Worm (Caenorhabditis elegans) whole organism, mixed stage, embryonic: ENCODE measurements around the gene W09C2.7.

ENCODE experiments used
- M03D4.4 ChIP-seq: sonication (generic microtip); optimal IDR thresholded peaks from 2 replicates; lab custom pipeline; 2017; ENCODE audit warnings: mild to moderate bottlenecking, missing genetic modification characterization, missing compliant biosample characterization
- bed-3 ChIP-seq: fragments of 200-800 bp; sonication (Bioruptor generic); optimal IDR thresholded peaks from 3 replicates; lab custom pipeline; 2018; ENCODE audit warnings: mild to moderate bottlenecking, missing genetic modification characterization, moderate library complexity, missing compliant biosample characterization
- ceh-43 ChIP-seq: fragments of 200-800 bp; sonication (Bioruptor generic); optimal IDR thresholded peaks from 2 replicates; lab custom pipeline; 2018; ENCODE audit warnings: mild to moderate bottlenecking, missing genetic modification characterization, moderate library complexity, missing compliant biosample characterization
- ceh-83 ChIP-seq: fragments of 200-800 bp; sonication (Bioruptor generic); optimal IDR thresholded peaks from 2 replicates; lab custom pipeline; 2018; ENCODE audit warnings: mild to moderate bottlenecking, missing genetic modification characterization, missing compliant biosample characterization
- ces-1 ChIP-seq: fragments of 150-350 bp; optimal IDR thresholded peaks from 2 replicates; lab custom pipeline; 2014; ENCODE audit warnings: missing biosample characterization, missing genetic modification reagents, missing genetic modification characterization
- drap-1 ChIP-seq: fragments of 200-800 bp; sonication (Bioruptor generic); optimal IDR thresholded peaks from 3 replicates; lab custom pipeline; 2018; ENCODE audit warnings: mild to moderate bottlenecking, missing genetic modification characterization, missing compliant biosample characterization
- elt-1 ChIP-seq: sonication (generic microtip); optimal IDR thresholded peaks from 2 replicates; lab custom pipeline; 2017; ENCODE audit warnings: missing genetic modification characterization, mild to moderate bottlenecking, missing compliant biosample characterization, antibody characterized with exemption, moderate library complexity, borderline replicate concordance; ENCODE audit not compliant: insufficient read depth
- elt-3 ChIP-seq: fragments of 150-350 bp; optimal IDR thresholded peaks from 2 replicates; lab custom pipeline; 2014; ENCODE audit warnings: missing biosample characterization, missing genetic modification characterization
- flh-1 ChIP-seq: fragments of 200-800 bp; sonication (Bioruptor generic); optimal IDR thresholded peaks from 2 replicates; lab custom pipeline; 2018; ENCODE audit warnings: mild to moderate bottlenecking, missing genetic modification characterization, moderate library complexity, missing compliant biosample characterization
- ham-2 ChIP-seq: fragments of 200-800 bp; sonication (Bioruptor generic); optimal IDR thresholded peaks from 2 replicates; lab custom pipeline; 2018; ENCODE audit warnings: mild to moderate bottlenecking, missing genetic modification characterization, missing compliant biosample characterization
- hlh-1 ChIP-seq: fragments of 150-350 bp; optimal IDR thresholded peaks from 2 replicates; lab custom pipeline; 2014; ENCODE audit warnings: missing biosample characterization, missing genetic modification reagents, missing genetic modification characterization
- lin-13 ChIP-seq: fragments of 150-350 bp; optimal IDR thresholded peaks from 2 replicates; lab custom pipeline; 2014; ENCODE audit warnings: missing biosample characterization, missing genetic modification characterization
- lin-32 ChIP-seq: fragments of 200-800 bp; sonication (Bioruptor generic); optimal IDR thresholded peaks from 2 replicates; lab custom pipeline; 2018; ENCODE audit warnings: mild to moderate bottlenecking, missing genetic modification characterization, missing compliant biosample characterization
- lsy-2 ChIP-seq: fragments of 150-350 bp; optimal IDR thresholded peaks from 2 replicates; lab custom pipeline; 2014; ENCODE audit warnings: missing biosample characterization, missing genetic modification characterization
- mab-5 ChIP-seq: fragments of 150-350 bp; optimal IDR thresholded peaks from 2 replicates; lab custom pipeline; 2014; ENCODE audit warnings: missing biosample characterization, missing genetic modification characterization
- mep-1 ChIP-seq: fragments of 150-350 bp; optimal IDR thresholded peaks from 2 replicates; lab custom pipeline; 2017; ENCODE audit warnings: missing biosample characterization, missing genetic modification reagents, missing genetic modification characterization, inconsistent platforms
- mls-2 ChIP-seq: sonication (generic microtip); optimal IDR thresholded peaks from 2 replicates; lab custom pipeline; 2016; ENCODE audit warnings: mild to moderate bottlenecking, missing genetic modification characterization, moderate library complexity, missing compliant biosample characterization
- nhr-12 ChIP-seq: fragments of 150-350 bp; optimal IDR thresholded peaks from 2 replicates; lab custom pipeline; 2014; ENCODE audit warnings: missing biosample characterization, missing genetic modification characterization
- nhr-237 ChIP-seq: fragments of 150-350 bp; optimal IDR thresholded peaks from 2 replicates; lab custom pipeline; 2014; ENCODE audit warnings: missing biosample characterization, missing genetic modification characterization
- sem-2 ChIP-seq: fragments of 200-800 bp; sonication (Bioruptor generic); optimal IDR thresholded peaks from 2 replicates; lab custom pipeline; 2018; ENCODE audit warnings: mild to moderate bottlenecking, missing genetic modification characterization, missing compliant biosample characterization
- snpc-4 ChIP-seq: fragments of 150-350 bp; optimal IDR thresholded peaks from 2 replicates; lab custom pipeline; 2014; ENCODE audit warnings: missing biosample characterization, missing genetic modification characterization
- sptf-1 ChIP-seq: sonication (generic microtip); optimal IDR thresholded peaks from 2 replicates; lab custom pipeline; 2017; ENCODE audit warnings: mild to moderate bottlenecking, missing genetic modification characterization, moderate library complexity, missing compliant biosample characterization
- tbx-8 ChIP-seq: fragments of 200-800 bp; sonication (Bioruptor generic); optimal IDR thresholded peaks from 2 replicates; lab custom pipeline; 2018; ENCODE audit warnings: mild to moderate bottlenecking, missing genetic modification characterization, moderate library complexity, missing compliant biosample characterization
- unc-120 ChIP-seq: sonication (generic microtip); optimal IDR thresholded peaks from 2 replicates; lab custom pipeline; 2017; ENCODE audit warnings: missing genetic modification characterization, missing compliant biosample characterization; ENCODE audit not compliant: poor library complexity, severe bottlenecking
- unc-39 ChIP-seq: fragments of 150-350 bp; optimal IDR thresholded peaks from 2 replicates; lab custom pipeline; 2014; ENCODE audit warnings: missing biosample characterization, missing genetic modification characterization
- unc-62 ChIP-seq: fragments of 150-350 bp; optimal IDR thresholded peaks from 2 replicates; lab custom pipeline; 2014; ENCODE audit warnings: missing biosample characterization, missing genetic modification reagents, missing genetic modification characterization
- zip-8 ChIP-seq: fragments of 150-350 bp; optimal IDR thresholded peaks from 2 replicates; lab custom pipeline; 2014; ENCODE audit warnings: missing biosample characterization, missing genetic modification characterization
- ztf-11 ChIP-seq: fragments of 150-350 bp; optimal IDR thresholded peaks from 2 replicates; lab custom pipeline; 2014; ENCODE audit warnings: missing biosample characterization, missing genetic modification characterization

Gene W09C2.7

DNA sequence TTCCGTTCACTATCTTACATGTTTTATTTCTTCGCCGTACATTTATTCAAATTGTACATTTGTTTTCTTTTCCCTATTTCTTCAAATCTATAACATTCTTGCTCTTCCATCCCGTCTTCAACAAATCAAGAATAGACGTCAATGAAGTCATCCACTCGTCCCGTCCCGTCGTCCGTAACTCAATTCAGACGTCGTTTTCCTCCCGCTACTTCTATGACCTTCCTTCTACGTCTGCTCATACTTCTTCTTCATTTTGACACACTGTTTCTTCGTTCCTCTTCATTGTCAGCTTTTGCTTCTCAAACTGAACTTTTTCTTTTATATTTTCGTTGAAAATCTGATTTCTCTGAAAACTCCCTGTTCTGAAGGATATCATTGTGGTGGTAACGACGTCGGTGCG is 37.8 kb upstream of the W09C2.7 start:
- TF ChIP-seq lsy-2 (tag; lab: Kevin White, UChicago) (no peak), ces-1 (GFP tag; lab: Kevin White, UChicago) (peak; percentile 61)

DNA sequence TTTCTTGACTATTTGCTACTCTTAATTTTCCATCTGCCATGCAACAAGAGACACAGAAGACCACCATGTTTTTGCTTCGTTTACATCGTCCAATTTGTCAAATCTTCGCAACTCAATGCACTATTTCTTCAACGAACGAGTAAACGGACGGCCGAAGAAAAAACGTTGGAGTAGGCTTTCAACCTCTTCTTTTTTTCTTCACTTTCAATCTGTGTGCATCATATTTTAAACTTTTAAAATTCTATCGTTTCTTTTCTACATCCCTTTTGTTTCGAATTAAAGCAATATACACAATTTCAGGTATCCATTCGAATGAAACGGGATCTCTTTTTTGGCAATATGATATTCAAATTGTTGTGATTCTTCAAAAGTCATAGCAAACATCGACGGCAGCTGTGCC is 35.6 kb upstream of the W09C2.7 start, which contains the start of gene acc-1:
TSS of gene acc-1 (plus strand) at position 301 of the 400 bp plus-strand sequence.
- TF ChIP-seq lin-32 (no peak), ces-1 (GFP tag; lab: Kevin White, UChicago) (no peak), mls-2 (tag; lab: Kevin White, UChicago) (no peak), mep-1 (no peak), bed-3 (GFP tag; lab: Kevin White, UChicago) (no peak), drap-1 (GFP tag; lab: Kevin White, UChicago) (no peak), snpc-4 (tag; lab: Kevin White, UChicago) (no peak), elt-1 (tag; lab: Kevin White, UChicago) (no peak), elt-3 (tag; lab: Kevin White, UChicago) (no peak), ham-2 (GFP tag; lab: Kevin White, UChicago) (no peak), nhr-237 (tag; lab: Kevin White, UChicago) (no peak), hlh-1 (tag; lab: Kevin White, UChicago) (no peak), sem-2 (GFP tag; lab: Kevin White, UChicago) (no peak), nhr-12 (tag; lab: Kevin White, UChicago) (no peak), unc-39 (tag; lab: Kevin White, UChicago) (no peak)
- TF ChIP-seq, all 35 proteins: peak for 0

DNA sequence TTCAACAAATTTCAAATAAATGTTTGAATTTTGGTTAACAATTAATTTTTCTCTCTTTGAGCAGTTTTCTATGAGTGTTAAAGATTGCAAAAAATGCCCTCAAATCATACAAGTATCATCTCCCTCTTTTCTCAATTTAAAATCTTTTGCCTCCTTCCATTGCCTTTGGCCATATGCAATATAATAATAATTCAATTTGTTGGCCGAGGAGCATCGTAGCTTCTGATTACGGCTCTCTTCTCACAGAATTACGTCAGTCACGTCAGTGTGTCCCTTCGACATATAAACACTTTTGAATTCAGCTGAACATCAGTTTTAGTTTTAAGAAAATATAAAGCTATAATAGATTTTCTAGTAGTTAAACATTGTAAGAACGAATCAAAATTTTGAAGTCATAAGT is 33.4 kb upstream of the W09C2.7 start:
- no peak for TF ChIP-seq lin-32
- peak; percentile 92 for TF ChIP-seq ces-1 (GFP tag; lab: Kevin White, UChicago)

DNA sequence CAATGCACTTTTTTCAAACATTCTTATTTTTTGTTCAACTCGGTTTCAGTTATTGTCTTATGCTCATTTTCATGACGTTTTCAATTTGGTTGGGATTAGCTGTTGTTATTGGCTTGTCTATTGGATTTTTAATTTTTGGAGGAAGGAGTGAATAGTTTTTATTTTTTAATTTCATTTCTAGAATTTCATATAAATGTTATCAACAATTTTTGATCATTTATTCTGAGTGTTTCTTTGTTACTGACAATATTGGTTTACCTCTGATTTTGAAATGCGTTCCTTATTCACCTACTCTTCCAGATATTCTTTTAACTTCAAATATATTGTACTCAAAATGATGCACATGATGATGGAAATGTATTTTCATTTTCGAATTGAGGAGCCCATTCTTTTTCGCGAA is 31.8 kb upstream of the W09C2.7 start, which contains the start of gene F58G6.7:
TSS of gene F58G6.7 (plus strand) at position 301 of the 400 bp plus-strand sequence.
- TF ChIP-seq nhr-12 (tag; lab: Kevin White, UChicago): no peak
- no peak for TF ChIP-seq unc-120
- TF ChIP-seq lin-32: no peak
- TF ChIP-seq lsy-2 (tag; lab: Kevin White, UChicago): no peak
- no peak for TF ChIP-seq mls-2 (tag; lab: Kevin White, UChicago)
- no peak for TF ChIP-seq mep-1
- TF ChIP-seq ceh-43 (GFP tag; lab: Kevin White, UChicago): no peak
- TF ChIP-seq ztf-11 (tag; lab: Kevin White, UChicago): no peak
- no peak for TF ChIP-seq zip-8 (tag; lab: Kevin White, UChicago)
- TF ChIP-seq unc-39 (tag; lab: Kevin White, UChicago): no peak
- TF ChIP-seq nhr-237 (tag; lab: Kevin White, UChicago): no peak
- TF ChIP-seq M03D4.4 (tag; lab: Kevin White, UChicago): no peak
- no peak for TF ChIP-seq bed-3 (GFP tag; lab: Kevin White, UChicago)
- TF ChIP-seq hlh-1 (tag; lab: Kevin White, UChicago): no peak
- no peak for TF ChIP-seq unc-62 (GFP tag; lab: Kevin White, UChicago)
- no peak for TF ChIP-seq tbx-8 (GFP tag; lab: Kevin White, UChicago)
- no peak for TF ChIP-seq ham-2 (GFP tag; lab: Kevin White, UChicago)
- TF ChIP-seq flh-1: no peak
- TF ChIP-seq ces-1 (GFP tag; lab: Kevin White, UChicago): no peak

DNA sequence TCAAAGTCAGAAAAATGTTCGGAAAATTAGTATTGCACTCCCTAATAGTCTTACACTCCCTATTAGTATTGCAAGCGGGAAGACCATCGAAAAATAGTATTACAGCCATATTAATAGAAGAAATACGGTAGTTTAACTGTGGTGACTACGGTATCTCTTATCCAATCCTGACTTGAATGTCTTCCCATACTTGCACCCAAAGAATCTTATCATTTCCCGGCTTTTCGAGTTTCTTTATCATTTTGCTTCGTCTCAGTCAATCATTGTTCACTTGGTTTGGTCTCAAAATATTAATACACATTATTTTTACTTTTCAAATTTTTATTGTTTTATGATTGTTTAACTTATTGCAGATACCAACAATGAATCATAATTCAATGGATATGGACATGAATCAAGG is 31.0 kb upstream of the W09C2.7 start, which contains the start of gene F58G6.3:
TSS of gene F58G6.3 (plus strand) at position 352 of the 400 bp plus-strand sequence.
- TF ChIP-seq mab-5 (tag; lab: Kevin White, UChicago): no peak
- TF ChIP-seq lin-13 (tag; lab: Kevin White, UChicago): no peak
- TF ChIP-seq flh-1: no peak
- TF ChIP-seq ceh-83 (GFP tag; lab: Kevin White, UChicago): no peak
- no peak for TF ChIP-seq unc-39 (tag; lab: Kevin White, UChicago)
- no peak for TF ChIP-seq sptf-1 (tag; lab: Kevin White, UChicago)
- no peak for TF ChIP-seq sem-2 (GFP tag; lab: Kevin White, UChicago)
- no peak for TF ChIP-seq hlh-1 (tag; lab: Kevin White, UChicago)

DNA sequence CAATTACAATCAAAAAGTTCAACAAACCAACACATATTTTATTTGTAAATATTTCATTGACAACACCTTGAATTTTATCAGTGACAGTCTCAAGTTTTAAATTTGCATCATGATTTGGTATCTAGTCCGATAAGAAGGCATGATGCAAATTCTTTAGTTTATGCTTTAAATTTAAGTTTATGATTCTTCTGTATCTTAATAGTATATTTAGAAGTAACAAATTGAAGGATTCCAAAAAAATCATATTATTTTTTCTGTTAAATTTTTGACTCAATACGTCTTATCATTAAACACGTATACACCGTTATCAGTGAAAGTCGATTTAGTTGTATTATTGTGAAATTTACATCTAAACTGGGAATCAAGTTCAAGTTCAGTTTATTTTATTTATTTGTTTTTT is 29.1 kb upstream of the W09C2.7 start, which contains the start of gene chca-1:
TSS of gene chca-1 (plus strand) at position 161 of the 400 bp plus-strand sequence.
- no peak for TF ChIP-seq drap-1 (GFP tag; lab: Kevin White, UChicago)
- TF ChIP-seq elt-3 (tag; lab: Kevin White, UChicago): no peak
- no peak for TF ChIP-seq zip-8 (tag; lab: Kevin White, UChicago)
- no peak for TF ChIP-seq hlh-1 (tag; lab: Kevin White, UChicago)
- TF ChIP-seq sem-2 (GFP tag; lab: Kevin White, UChicago): no peak
- no peak for TF ChIP-seq unc-39 (tag; lab: Kevin White, UChicago)
- TF ChIP-seq snpc-4 (tag; lab: Kevin White, UChicago): no peak
- no peak for TF ChIP-seq nhr-237 (tag; lab: Kevin White, UChicago)
- TF ChIP-seq ces-1 (GFP tag; lab: Kevin White, UChicago): no peak
- no peak for TF ChIP-seq bed-3 (GFP tag; lab: Kevin White, UChicago)
- TF ChIP-seq, all 35 proteins: peak for 0
